Worm (Caenorhabditis elegans): ENCODE data around the gene mib-1.

mib-1 gene

DNA sequence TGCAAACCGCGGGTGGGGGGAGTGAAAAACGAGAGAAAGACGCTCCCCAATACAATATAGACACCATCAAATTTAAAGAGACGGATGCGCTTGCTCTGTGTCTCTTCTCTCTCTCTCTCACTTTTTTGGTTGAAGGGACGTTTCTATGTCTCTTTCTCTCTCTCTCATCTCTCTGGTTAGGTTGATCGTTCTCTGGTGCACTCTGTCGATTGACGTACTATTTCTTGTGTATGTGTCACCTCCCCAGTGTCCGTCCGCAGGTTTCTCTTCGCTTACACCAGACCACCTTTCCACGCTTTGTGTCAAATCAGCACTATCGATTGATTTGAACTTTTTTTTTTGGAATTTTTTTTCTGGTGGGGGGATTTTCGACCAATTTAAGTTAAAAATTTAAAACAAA is 47.1 kb downstream of the mib-1 start (continued):
- TF ChIP-seq madf-10 (tag; optimal IDR thresholded peaks at IDR 0.05) (peak; percentile 56), madf-8 (GFP tag; conservative IDR thresholded peaks at IDR 0.05) (no peak), ceh-40 (GFP tag; IDR thresholded peaks at IDR 0.05) (no peak), Y67H2A.10 (GFP tag; conservative IDR thresholded peaks at IDR 0.05) (no peak), D2030.7 (GFP tag; IDR thresholded peaks at IDR 0.05) (no peak), nfyb-1 (GFP tag; IDR thresholded peaks at IDR 0.05) (0 out of 2 replicates have a peak, but pooled peaks have one; percentile 49), aptf-2 (GFP tag; conservative IDR thresholded peaks at IDR 0.05) (no peak), ztf-26 (tag; optimal IDR thresholded peaks at IDR 0.05) (no peak), F22D6.2 (tag; optimal IDR thresholded peaks at IDR 0.05) (no peak), ZK185.1 (tag; optimal IDR thresholded peaks at IDR 0.05; ENCODE audit: poor library complexity, severe bottlenecking) (peak; percentile 69), sdz-38 (tag; optimal IDR thresholded peaks at IDR 0.05) (no peak), bed-1 (GFP tag; IDR thresholded peaks at IDR 0.05) (no peak), F55B11.4 (tag; optimal IDR thresholded peaks at IDR 0.05; ENCODE audit: borderline replicate concordance, insufficient read depth) (no peak), somi-1 (GFP tag; optimal IDR thresholded peaks at IDR 0.05) (peak; percentile 38), unc-62 (GFP tag; optimal IDR thresholded peaks at IDR 0.05) (peak; percentile 45), sptf-2 (GFP tag; optimal IDR thresholded peaks at IDR 0.05) (no peak), zim-3 (tag; optimal IDR thresholded peaks at IDR 0.05) (no peak), fkh-3 (tag; optimal IDR thresholded peaks at IDR 0.05) (no peak), nhr-179 (tag; optimal IDR thresholded peaks at IDR 0.05) (no peak), nhr-80 (tag; optimal IDR thresholded peaks at IDR 0.05) (peak; percentile 89), ceh-91 (GFP tag; IDR thresholded peaks at IDR 0.05) (no peak), attf-5 (GFP tag; optimal IDR thresholded peaks at IDR 0.05) (peak; percentile 41), rcor-1 (GFP tag; IDR thresholded peaks at IDR 0.05) (no peak), rpc-1 (optimal IDR thresholded peaks at IDR 0.05) (no peak), rpc-1 (tag; optimal IDR thresholded peaks at IDR 0.05) (no peak)

DNA sequence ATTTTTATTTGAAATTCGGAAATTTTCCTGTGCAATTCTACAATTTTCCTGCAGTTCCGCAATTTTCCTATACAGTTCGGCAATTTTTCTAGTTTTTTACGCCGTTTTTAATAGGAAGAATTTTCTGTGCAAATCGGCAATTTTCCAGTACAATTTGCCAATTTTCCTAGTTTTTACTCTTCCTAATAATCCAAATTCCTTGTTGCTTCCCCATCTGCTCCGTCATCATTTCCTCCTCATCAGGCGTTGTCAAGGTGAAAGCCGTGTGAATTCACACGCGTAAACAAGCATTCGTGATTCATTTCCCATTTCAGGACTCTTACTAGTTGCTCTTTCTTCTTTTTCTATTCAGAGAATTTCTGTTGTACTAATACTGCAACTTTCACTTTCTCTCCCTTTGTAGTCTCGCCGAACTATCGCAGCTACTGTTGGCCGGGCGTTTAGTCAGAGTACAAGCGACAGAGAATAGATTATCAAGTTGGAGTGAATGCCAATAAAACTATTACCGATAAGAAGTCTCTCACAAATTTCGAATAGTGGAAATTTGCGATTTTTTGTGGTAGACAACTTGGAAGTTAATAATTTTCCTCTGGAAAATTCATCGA is 48.8 kb downstream of the mib-1 start:
- no peak for TF ChIP-seq rcor-1 (GFP tag; IDR thresholded peaks at IDR 0.05)
- TF ChIP-seq lin-35 (GFP tag; optimal IDR thresholded peaks at IDR 0.05): no peak
- TF ChIP-seq nhr-80 (tag; optimal IDR thresholded peaks at IDR 0.05): peak; percentile 82

DNA sequence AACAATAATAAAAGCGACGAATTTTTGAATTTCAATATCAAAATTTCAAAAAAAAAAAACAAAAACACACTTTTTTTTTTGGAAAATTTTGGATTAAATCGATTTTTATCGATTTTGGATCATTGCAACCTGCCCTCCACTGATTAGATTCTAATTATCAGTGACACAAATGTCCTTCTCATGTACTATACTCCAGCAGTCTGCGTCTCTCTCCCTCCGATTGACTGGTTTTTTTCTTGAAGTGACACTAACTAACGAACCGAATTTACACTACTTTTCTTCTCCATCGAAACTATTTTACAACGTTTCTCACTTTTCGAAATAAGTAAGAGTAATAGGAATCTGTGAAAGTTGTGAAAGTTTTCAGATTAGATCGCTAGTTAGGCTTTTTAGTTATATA is 49.7 kb downstream of the mib-1 start:
- TF ChIP-seq rec-8 (tag; optimal IDR thresholded peaks at IDR 0.05) (no peak), cebp-2 (GFP tag; IDR thresholded peaks at IDR 0.05) (no peak), snpc-4 (GFP tag; optimal IDR thresholded peaks at IDR 0.05) (no peak), snpc-4 (tag; optimal IDR thresholded peaks at IDR 0.05) (no peak), F52B5.7 (tag; optimal IDR thresholded peaks at IDR 0.05) (no peak), cebp-1 (GFP tag; IDR thresholded peaks at IDR 0.05) (no peak), cebp-1 (tag; optimal IDR thresholded peaks at IDR 0.05) (peak; percentile 7), hmg-1.2 (GFP tag; IDR thresholded peaks at IDR 0.05) (peak; percentile 7; the same call in 1 of the 2 replicates), ceh-58 (GFP tag; IDR thresholded peaks at IDR 0.05) (no peak), F39B2.1 (GFP tag; IDR thresholded peaks at IDR 0.05) (no peak), F37B4.10 (GFP tag; IDR thresholded peaks at IDR 0.05) (no peak), nhr-80 (tag; optimal IDR thresholded peaks at IDR 0.05) (peak; percentile 61), D2030.7 (GFP tag; IDR thresholded peaks at IDR 0.05) (no peak), F23B12.7 (tag; optimal IDR thresholded peaks at IDR 0.05; ENCODE audit: insufficient read depth) (no peak), B0019.2 (GFP tag; conservative IDR thresholded peaks at IDR 0.05) (no peak), akir-1 (GFP tag; optimal IDR thresholded peaks at IDR 0.05) (no peak), F49E8.2 (tag; optimal IDR thresholded peaks at IDR 0.05; ENCODE audit: insufficient read depth) (no peak), ztf-18 (tag; optimal IDR thresholded peaks at IDR 0.05) (no peak), nfya-1 (tag; optimal IDR thresholded peaks at IDR 0.05; ENCODE audit: borderline replicate concordance, insufficient read depth) (no peak), snpc-1.3 (tag; optimal IDR thresholded peaks at IDR 0.05; ENCODE audit: insufficient read depth) (no peak), nhr-90 (tag; optimal IDR thresholded peaks at IDR 0.05) (no peak), C17E4.6 (GFP tag; IDR thresholded peaks at IDR 0.05) (no peak), B0035.1 (tag; optimal IDR thresholded peaks at IDR 0.05) (no peak)
